Fruit fly (Drosophila melanogaster) whole organism, embryonic: Measurements from ENCODE around the gene Kpc1.

Experiments used
- B-H2 ChIP-seq: fragments of 200-800 bp; sonication (Bioruptor generic); optimal IDR thresholded peaks from 2 replicates; lab custom pipeline; 2018; ENCODE audit warnings: missing biosample characterization, mild to moderate bottlenecking, missing genetic modification characterization
- CG11085 ChIP-seq: fragments of 200-800 bp; sonication (Bioruptor generic); IDR thresholded peaks from 2 replicates; pipeline ENCODE4 v1.3.6; 2022; ENCODE audit warnings: missing biosample characterization, missing genetic modification characterization
- CG12391 ChIP-seq: fragments of 200-800 bp; sonication (Bioruptor generic); optimal IDR thresholded peaks from 3 replicates; lab custom pipeline; 2018; ENCODE audit warnings: missing biosample characterization, mild to moderate bottlenecking, missing genetic modification characterization, moderate library complexity
- CG1647 ChIP-seq: fragments of 200-800 bp; sonication (Bioruptor generic); optimal IDR thresholded peaks from 3 replicates; lab custom pipeline; 2016; ENCODE audit warnings: missing biosample characterization, missing genetic modification characterization
- CG17612 ChIP-seq: fragments of 200-800 bp; sonication (Bioruptor generic); IDR thresholded peaks from 2 replicates; pipeline ENCODE4 v1.3.6; 2022; ENCODE audit warnings: missing biosample characterization, missing genetic modification characterization
- CG2202 ChIP-seq: fragments of 200-800 bp; sonication (Bioruptor generic); optimal IDR thresholded peaks from 2 replicates; lab custom pipeline; 2018; ENCODE audit warnings: missing biosample characterization, mild to moderate bottlenecking, missing genetic modification characterization
- CG30431 ChIP-seq: fragments of 200-800 bp; sonication (Bioruptor generic); optimal IDR thresholded peaks from 2 replicates; lab custom pipeline; 2017; ENCODE audit warnings: missing biosample characterization, missing genetic modification characterization
- CG3065 ChIP-seq: fragments of 200-800 bp; sonication (Bioruptor generic); optimal IDR thresholded peaks from 2 replicates; lab custom pipeline; 2016; ENCODE audit warnings: missing biosample characterization, missing genetic modification characterization
- CG4282 ChIP-seq: fragments of 200-800 bp; sonication (Bioruptor generic); optimal IDR thresholded peaks from 2 replicates; lab custom pipeline; 2016; ENCODE audit warnings: missing biosample characterization, missing genetic modification characterization
- CG4360 ChIP-seq: fragments of 200-800 bp; sonication (Bioruptor generic); IDR thresholded peaks from 2 replicates; pipeline ENCODE4 v1.3.6; 2022; ENCODE audit warnings: missing biosample characterization, missing genetic modification characterization
- CG4404 ChIP-seq: fragments of 200-800 bp; sonication (Bioruptor generic); IDR thresholded peaks from 2 replicates; pipeline ENCODE4 v1.3.6; 2022; ENCODE audit warnings: missing biosample characterization, missing genetic modification characterization
- CG4730 ChIP-seq: fragments of 200-800 bp; sonication (Bioruptor generic); IDR thresholded peaks from 2 replicates; pipeline ENCODE4 v1.3.6; 2022; ENCODE audit warnings: missing biosample characterization, missing genetic modification characterization
- CG6765 ChIP-seq: fragments of 200-800 bp; sonication (Bioruptor generic); optimal IDR thresholded peaks from 3 replicates; lab custom pipeline; 2017; ENCODE audit warnings: missing biosample characterization, mild to moderate bottlenecking, missing genetic modification characterization
- CG6791 ChIP-seq: fragments of 200-800 bp; sonication (Bioruptor generic); IDR thresholded peaks from 3 replicates; pipeline ENCODE4 v1.3.6; 2022; ENCODE audit warnings: missing biosample characterization, missing genetic modification characterization; ENCODE audit not compliant: partially characterized antibody
- CG7987 ChIP-seq: fragments of 200-800 bp; sonication (Bioruptor generic); optimal IDR thresholded peaks from 2 replicates; lab custom pipeline; 2018; ENCODE audit warnings: missing biosample characterization, mild to moderate bottlenecking, missing genetic modification characterization, moderate library complexity
- CG8281 ChIP-seq: fragments of 200-800 bp; sonication (Bioruptor generic); optimal IDR thresholded peaks from 2 replicates; lab custom pipeline; 2018; ENCODE audit warnings: missing biosample characterization, mild to moderate bottlenecking, missing genetic modification characterization, moderate library complexity
- CG9876 ChIP-seq: fragments of 200-800 bp; sonication (Bioruptor generic); optimal IDR thresholded peaks from 2 replicates; lab custom pipeline; 2016; ENCODE audit warnings: missing biosample characterization, missing genetic modification characterization
- CoRest ChIP-seq: fragments of 200-800 bp; sonication (Bioruptor generic); optimal IDR thresholded peaks from 3 replicates; lab custom pipeline; 2018; ENCODE audit warnings: missing biosample characterization, mild to moderate bottlenecking, missing genetic modification characterization, moderate library complexity
- D19A ChIP-seq: fragments of 200-800 bp; optimal IDR thresholded peaks from 3 replicates; lab custom pipeline; 2019; ENCODE audit warnings: missing biosample characterization, mild to moderate bottlenecking, missing genetic modification characterization, moderate library complexity
- Dbx ChIP-seq: fragments of 200-800 bp; sonication (Bioruptor generic); IDR thresholded peaks from 3 replicates; pipeline ENCODE4 v1.3.6; 2022; ENCODE audit warnings: missing biosample characterization, missing genetic modification characterization
- Dll ChIP-seq: fragments of 200-800 bp; sonication (Bioruptor generic); IDR thresholded peaks from 4 replicates; pipeline ENCODE4 v1.3.6; 2022; ENCODE audit warnings: missing biosample characterization, missing genetic modification characterization; ENCODE audit not compliant: partially characterized antibody
- Ets65A ChIP-seq: fragments of 200-800 bp; sonication (Bioruptor generic); peaks from one replicate; lab custom pipeline; 2016; ENCODE audit warnings: missing biosample characterization, missing genetic modification characterization
- Hmx ChIP-seq: fragments of 200-800 bp; sonication (Bioruptor generic); optimal IDR thresholded peaks from 2 replicates; lab custom pipeline; 2016; ENCODE audit warnings: missing biosample characterization, missing genetic modification characterization
- MBD-R2 ChIP-seq: fragments of 200-800 bp; sonication (Bioruptor generic); IDR thresholded peaks from 2 replicates; pipeline ENCODE4 v1.3.6; 2022; ENCODE audit warnings: missing biosample characterization, missing genetic modification characterization
- Max ChIP-seq: fragments of 200-800 bp; sonication (Bioruptor generic); optimal IDR thresholded peaks from 2 replicates; lab custom pipeline; 2016; ENCODE audit warnings: missing biosample characterization, mild to moderate bottlenecking, missing genetic modification characterization
- ato ChIP-seq: fragments of 200-800 bp; sonication (Bioruptor generic); IDR thresholded peaks from 2 replicates; pipeline ENCODE4 v1.3.6; 2022; ENCODE audit warnings: missing biosample characterization, missing genetic modification characterization; ENCODE audit not compliant: partially characterized antibody
- bab2 ChIP-seq: fragments of 200-800 bp; sonication (Bioruptor generic); optimal IDR thresholded peaks from 2 replicates; lab custom pipeline; 2016; ENCODE audit warnings: missing biosample characterization, missing genetic modification characterization
- cato ChIP-seq: fragments of 200-800 bp; sonication (Bioruptor generic); optimal IDR thresholded peaks from 2 replicates; lab custom pipeline; 2016; ENCODE audit warnings: missing biosample characterization, missing genetic modification characterization, borderline replicate concordance
- caup ChIP-seq: fragments of 200-800 bp; sonication (Bioruptor generic); optimal IDR thresholded peaks from 3 replicates; lab custom pipeline; 2017; ENCODE audit warnings: missing biosample characterization, mild to moderate bottlenecking, missing genetic modification characterization, moderate library complexity; ENCODE audit not compliant: severe bottlenecking
- chm ChIP-seq: fragments of 200-800 bp; sonication (Bioruptor generic); IDR thresholded peaks from 2 replicates; pipeline ENCODE4 v1.3.6; 2022; ENCODE audit warnings: missing biosample characterization, missing genetic modification characterization
- crp ChIP-seq, 2 experiments: fragments of 200-800 bp; sonication (Bioruptor generic); optimal IDR thresholded peaks; 2 replicates in 1 of 2; 3 replicates in 1 of 2; lab custom pipeline; 2017; ENCODE audit warnings: missing biosample characterization in 2 of 2, missing genetic modification characterization in 2 of 2, mild to moderate bottlenecking in 1 of 2, moderate library complexity in 1 of 2
- exex ChIP-seq: fragments of 200-800 bp; sonication (Bioruptor generic); optimal IDR thresholded peaks from 4 replicates; lab custom pipeline; 2018; ENCODE audit warnings: missing biosample characterization, mild to moderate bottlenecking, missing genetic modification characterization, moderate library complexity
- ftz-f1 ChIP-seq: fragments of 200-800 bp; sonication (Bioruptor generic); optimal IDR thresholded peaks from 2 replicates; lab custom pipeline; 2016; ENCODE audit warnings: missing biosample characterization, missing genetic modification characterization
- grn ChIP-seq: fragments of 200-800 bp; sonication (Bioruptor generic); optimal IDR thresholded peaks from 3 replicates; lab custom pipeline; 2017; ENCODE audit warnings: missing biosample characterization, missing genetic modification characterization
- gsb ChIP-seq: fragments of 200-800 bp; sonication (Bioruptor generic); IDR thresholded peaks from 2 replicates; pipeline ENCODE4 v1.3.6; 2022; ENCODE audit warnings: missing biosample characterization, missing genetic modification characterization
- insv ChIP-seq, 2 experiments: fragments of 200-800 bp; sonication (Bioruptor generic); optimal IDR thresholded peaks; 3 replicates each; lab custom pipeline; 2016 to 2018; ENCODE audit warnings: missing biosample characterization in 2 of 2, missing genetic modification characterization in 2 of 2
- ken ChIP-seq: fragments of 200-800 bp; sonication (Bioruptor generic); IDR thresholded peaks from 3 replicates; pipeline ENCODE4 v1.3.6; 2022; ENCODE audit warnings: missing biosample characterization, missing genetic modification characterization
- knrl ChIP-seq: fragments of 200-800 bp; sonication (Bioruptor generic); IDR thresholded peaks from 3 replicates; pipeline ENCODE4 v1.3.6; 2022; ENCODE audit warnings: missing biosample characterization, missing genetic modification characterization; ENCODE audit not compliant: partially characterized antibody
- nerfin-1 ChIP-seq: fragments of 200-800 bp; sonication (Bioruptor generic); optimal IDR thresholded peaks from 3 replicates; lab custom pipeline; 2019; ENCODE audit warnings: missing biosample characterization, mild to moderate bottlenecking, missing genetic modification characterization, moderate library complexity
- nmo ChIP-seq: fragments of 200-800 bp; sonication (Bioruptor generic); optimal IDR thresholded peaks from 2 replicates; lab custom pipeline; 2018; ENCODE audit warnings: missing biosample characterization, mild to moderate bottlenecking, missing genetic modification characterization, moderate library complexity
- phol ChIP-seq: fragments of 200-800 bp; sonication (Bioruptor generic); optimal IDR thresholded peaks from 3 replicates; lab custom pipeline; 2018; ENCODE audit warnings: missing biosample characterization, mild to moderate bottlenecking, missing genetic modification characterization, moderate library complexity
- sc ChIP-seq, 3 experiments: fragments of >200 bp in 2 of 3; fragments of 200-800 bp in 1 of 3; sonication (Bioruptor generic) in 1 of 3; optimal IDR thresholded peaks; 2 replicates in 2 of 3; 3 replicates in 1 of 3; lab custom pipeline; 2017; ENCODE audit warnings: mild to moderate bottlenecking in 1 of 3, missing biosample characterization in 1 of 3, missing genetic modification characterization in 1 of 3, missing genetic modification reagents in 1 of 3
- seq ChIP-seq: fragments of 200-800 bp; sonication (Bioruptor generic); IDR thresholded peaks from 2 replicates; pipeline ENCODE4 v1.3.6; 2022; ENCODE audit warnings: missing biosample characterization, missing genetic modification characterization
- unc-4 ChIP-seq: fragments of 200-800 bp; sonication (Bioruptor generic); IDR thresholded peaks from 2 replicates; pipeline ENCODE4 v1.3.6; 2022; ENCODE audit warnings: missing biosample characterization, missing genetic modification characterization; ENCODE audit not compliant: partially characterized antibody
- vnd ChIP-seq: fragments of 200-800 bp; sonication (Bioruptor generic); IDR thresholded peaks from 3 replicates; pipeline ENCODE4 v1.3.6; 2022; ENCODE audit warnings: missing biosample characterization, missing genetic modification characterization; ENCODE audit not compliant: partially characterized antibody
- wek ChIP-seq: fragments of 200-800 bp; sonication (Bioruptor generic); optimal IDR thresholded peaks from 3 replicates; lab custom pipeline; 2018; ENCODE audit warnings: missing biosample characterization, mild to moderate bottlenecking, missing genetic modification characterization, moderate library complexity
- zen ChIP-seq: fragments of 200-800 bp; sonication (Bioruptor generic); optimal IDR thresholded peaks from 3 replicates; lab custom pipeline; 2018; ENCODE audit warnings: missing biosample characterization, mild to moderate bottlenecking, missing genetic modification characterization, moderate library complexity
- zen2 ChIP-seq: fragments of 200-800 bp; sonication (Bioruptor generic); IDR thresholded peaks from 3 replicates; pipeline ENCODE4 v1.3.6; 2022; ENCODE audit warnings: missing biosample characterization, missing genetic modification characterization; ENCODE audit not compliant: partially characterized antibody

The Kpc1 gene

dm6 chr3R:15213362-15213989 is 17.5 kb upstream of the Kpc1 start, which contains the start of the genes CG6654 and CG4210 (continued):
- TF ChIP-seq wek (GFP tag; lab: Kevin White, UChicago), result no peak
- peak; percentile 58; the same call in 2 of the 3 replicates for TF ChIP-seq knrl (GFP tag; lab: Robert Waterston, UW)
- TF ChIP-seq CG4282, result no peak
- TF ChIP-seq zen, result peak; percentile 36
- no peak for TF ChIP-seq CG6791
- no peak for TF ChIP-seq sc (optimal IDR thresholded peaks at IDR 0.05; lab: Kevin White, UChicago)
- TF ChIP-seq sc (GFP tag; optimal IDR thresholded peaks at IDR 0.05; lab: Kevin White, UChicago), result no peak
- TF ChIP-seq exex (tag; lab: Kevin White, UChicago), result peak; percentile 38
- peak; percentile 56 for TF ChIP-seq nmo (GFP tag; lab: Kevin White, UChicago)
- no peak for TF ChIP-seq CG30431
- no peak for TF ChIP-seq ato (GFP tag; lab: Robert Waterston, UW)
- TF ChIP-seq seq (GFP tag; lab: Robert Waterston, UW), result no peak
- no peak for TF ChIP-seq CG8281
- TF ChIP-seq CG11085 (GFP tag; lab: Robert Waterston, UW), result no peak
- TF ChIP-seq Ets65A (GFP tag; lab: Kevin White, UChicago), result no peak
- no peak for TF ChIP-seq cato (GFP tag; lab: Kevin White, UChicago)
- no peak for TF ChIP-seq CG6765 (GFP tag; lab: Kevin White, UChicago)
- TF ChIP-seq Max (GFP tag; lab: Kevin White, UChicago), result peak; percentile 14
- peak; percentile 52 for TF ChIP-seq MBD-R2 (GFP tag; lab: Robert Waterston, UW)
- peak; percentile 38 for TF ChIP-seq B-H2 (GFP tag; lab: Kevin White, UChicago)
- TF ChIP-seq Dbx (GFP tag; lab: Robert Waterston, UW), result 0 out of 3 replicates have a peak, but pooled peaks have one; percentile 15
- TF ChIP-seq CG7987 (GFP tag; lab: Kevin White, UChicago), result no peak
- TF ChIP-seq Dll (GFP tag; lab: Robert Waterston, UW), result peak; percentile 69
- TF ChIP-seq D19A (tag; lab: Kevin White, UChicago), result no peak
- TF ChIP-seq phol (tag; lab: Kevin White, UChicago), result peak; percentile 22
- TF ChIP-seq chm (GFP tag; lab: Robert Waterston, UW), result 0 out of 2 replicates have a peak, but pooled peaks have one; percentile 9
- peak; percentile 88 for TF ChIP-seq grn
- no peak for TF ChIP-seq ken (GFP tag; lab: Robert Waterston, UW)
- TF ChIP-seq CG4730 (GFP tag; lab: Robert Waterston, UW), result no peak
- no peak for TF ChIP-seq CG17612 (GFP tag; lab: Robert Waterston, UW)
- peak; percentile 43 for TF ChIP-seq CG12391 (tag; lab: Kevin White, UChicago)
- no peak for TF ChIP-seq CG9876 (GFP tag; lab: Kevin White, UChicago)
- TF ChIP-seq caup, result no peak
- TF ChIP-seq zen2 (GFP tag; lab: Robert Waterston, UW), result no peak
- no peak for TF ChIP-seq CG4404 (GFP tag; lab: Robert Waterston, UW)
- TF ChIP-seq CG3065 (GFP tag; lab: Kevin White, UChicago), result no peak
- peak in 1 of 2 experiments; percentile 31 for TF ChIP-seq crp (GFP tag; optimal IDR thresholded peaks at IDR 0.05; lab: Kevin White, UChicago)
- TF ChIP-seq vnd (GFP tag; lab: Robert Waterston, UW), result no peak
- TF ChIP-seq CG2202 (tag; lab: Kevin White, UChicago), result no peak
- TF ChIP-seq unc-4 (GFP tag; lab: Robert Waterston, UW), result peak; percentile 51; the same call in 1 of the 2 replicates
- TF ChIP-seq Hmx (GFP tag; lab: Kevin White, UChicago), result no peak
- TF ChIP-seq nerfin-1, result no peak
- no peak for TF ChIP-seq bab2 (GFP tag; lab: Kevin White, UChicago)
- peak; percentile 38 for TF ChIP-seq ftz-f1 (GFP tag; lab: Kevin White, UChicago)
- no peak for TF ChIP-seq CG4360 (GFP tag; lab: Robert Waterston, UW)
- TF ChIP-seq CG1647 (GFP tag; lab: Kevin White, UChicago), result no peak
- no peak for TF ChIP-seq gsb (GFP tag; lab: Robert Waterston, UW)
- no peak for TF ChIP-seq insv (GFP tag; optimal IDR thresholded peaks at IDR 0.05; lab: Kevin White, UChicago)
- TF ChIP-seq CoRest, result peak; percentile 56
